Worm (Caenorhabditis elegans): ENCODE results near the gene F31F4.11.

DNA sequence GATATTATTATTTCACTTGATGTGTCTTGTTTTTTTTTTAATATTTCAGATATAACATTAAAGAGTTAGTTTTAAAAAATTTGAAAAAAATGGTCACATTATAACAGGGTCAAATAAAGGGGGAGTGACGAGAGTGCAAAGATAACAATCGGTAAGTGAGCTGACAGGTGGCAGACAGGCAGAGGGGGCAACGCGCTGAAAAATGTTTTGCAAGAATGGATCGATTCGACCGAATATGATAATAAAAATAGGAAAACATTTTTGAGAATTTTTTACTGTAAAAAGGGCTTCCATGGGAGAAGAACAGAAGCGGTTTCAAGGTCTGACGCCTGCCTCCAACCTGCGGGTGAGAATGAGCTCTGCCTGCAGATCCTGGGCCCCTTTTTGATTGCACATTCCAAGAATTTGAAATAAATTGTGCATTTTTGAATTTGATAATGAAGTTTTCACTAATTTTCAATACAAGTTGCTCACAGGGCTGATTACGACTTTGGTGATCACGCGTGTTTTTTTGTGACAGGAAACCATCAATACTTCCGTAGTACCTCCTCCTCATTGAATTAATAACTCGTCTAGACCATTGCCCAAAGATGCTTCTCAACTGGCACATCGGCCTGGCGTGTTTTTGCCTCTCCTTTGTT is 35.4 kb upstream of the F31F4.11 start, which contains the start of the genes ugt-29 and srx-5:
- TF ChIP-seq hmg-4 (GFP tag; optimal IDR thresholded peaks at IDR 0.05), result no peak
- no peak for TF ChIP-seq aly-1 (tag; optimal IDR thresholded peaks at IDR 0.05)
- TF ChIP-seq ets-7 (tag; optimal IDR thresholded peaks at IDR 0.05), result no peak
- TF ChIP-seq B0310.2 (tag; optimal IDR thresholded peaks at IDR 0.05), result no peak
- TF ChIP-seq F13C5.2 (tag; optimal IDR thresholded peaks at IDR 0.05), result no peak
- no peak for TF ChIP-seq tbx-37 (GFP tag; conservative IDR thresholded peaks at IDR 0.05)
- no peak for TF ChIP-seq hnd-1 (tag; optimal IDR thresholded peaks at IDR 0.05)
- no peak for TF ChIP-seq ama-1 (optimal IDR thresholded peaks at IDR 0.05)
- TF ChIP-seq pes-1 (GFP tag; IDR thresholded peaks at IDR 0.05), result no peak
